Worm (Caenorhabditis elegans): ENCODE data around the gene F48F7.5.

The F48F7.5 gene

ce11 chrX:13929534-13929933 lies 45.9 kb upstream of the F48F7.5 start, which contains the start of gene meg-1:
TSS of gene meg-1 (minus strand) at chrX:13929634.
- TF ChIP-seq nhr-28 (tag; optimal IDR thresholded peaks at IDR 0.05) (no peak), skn-1 (tag; optimal IDR thresholded peaks at IDR 0.05) (no peak), rbr-2 (tag; optimal IDR thresholded peaks at IDR 0.05) (no peak), madf-9 (GFP tag; conservative IDR thresholded peaks at IDR 0.05) (no peak), ceh-20 (GFP tag; IDR thresholded peaks at IDR 0.05) (no peak), fkh-10 (GFP tag; optimal IDR thresholded peaks at IDR 0.05) (no peak), vab-7 (GFP tag; IDR thresholded peaks at IDR 0.05) (no peak), nhr-6 (tag; optimal IDR thresholded peaks at IDR 0.05) (no peak), R02D3.7 (tag; optimal IDR thresholded peaks at IDR 0.05) (no peak), ZK546.5 (tag; optimal IDR thresholded peaks at IDR 0.05) (no peak), aly-2 (tag; optimal IDR thresholded peaks at IDR 0.05) (no peak), php-3 (GFP tag; IDR thresholded peaks at IDR 0.05) (no peak), nhr-237 (tag; optimal IDR thresholded peaks at IDR 0.05) (no peak)

DNA sequence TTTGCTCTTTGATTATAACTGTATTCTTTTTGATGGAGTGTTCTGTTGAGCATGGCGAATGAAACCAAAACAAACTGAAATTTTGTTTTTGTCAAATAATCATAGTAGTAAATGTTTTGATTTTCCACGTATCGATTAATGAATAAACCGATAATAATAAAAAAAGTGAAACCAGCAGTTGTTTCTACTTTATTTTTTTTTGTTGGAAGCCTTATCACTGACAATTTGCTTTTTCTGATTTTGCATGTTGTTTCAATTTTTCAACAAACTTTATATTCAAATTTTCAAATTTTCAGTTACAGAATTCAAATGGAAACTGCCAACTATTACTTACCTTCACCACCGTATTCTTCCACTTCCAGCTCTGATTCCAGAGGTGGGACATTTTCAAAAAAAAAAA lies 40.9 kb upstream of the F48F7.5 start, which contains the start of gene elt-3:
TSS of gene elt-3 (plus strand) at position 301 of the 400 bp plus-strand sequence.
- no peak for TF ChIP-seq lin-29 (GFP tag; IDR thresholded peaks at IDR 0.05)
- no peak for TF ChIP-seq madf-5 (GFP tag; IDR thresholded peaks at IDR 0.05)
- no peak for TF ChIP-seq nhr-102 (tag; optimal IDR thresholded peaks at IDR 0.05)
- no peak for TF ChIP-seq dmd-8 (GFP tag; IDR thresholded peaks at IDR 0.05)
- no peak for TF ChIP-seq tag-97 (GFP tag; IDR thresholded peaks at IDR 0.05)
- TF ChIP-seq php-3 (GFP tag; IDR thresholded peaks at IDR 0.05), result no peak
- no peak for TF ChIP-seq egl-27 (tag; optimal IDR thresholded peaks at IDR 0.05)
- TF ChIP-seq T26A8.4 (GFP tag; IDR thresholded peaks at IDR 0.05), result no peak
- TF ChIP-seq ceh-82 (tag; optimal IDR thresholded peaks at IDR 0.05), result no peak
- no peak for TF ChIP-seq lin-15B (tag; optimal IDR thresholded peaks at IDR 0.05)
- no peak for TF ChIP-seq snpc-4 (tag; optimal IDR thresholded peaks at IDR 0.05)
- no peak for TF ChIP-seq ceh-44 (GFP tag; IDR thresholded peaks at IDR 0.05)
- TF ChIP-seq hmg-1.1 (GFP tag; IDR thresholded peaks at IDR 0.05), result no peak
- no peak for TF ChIP-seq F44E2.7 (GFP tag; IDR thresholded peaks at IDR 0.05)
- TF ChIP-seq dpl-1 (GFP tag; optimal IDR thresholded peaks at IDR 0.05), result no peak
- no peak for TF ChIP-seq ctbp-1 (GFP tag; IDR thresholded peaks at IDR 0.05)

ce11 chrX:13935615-13936014 lies 39.8 kb upstream of the F48F7.5 start:
- TF ChIP-seq set-16 (GFP tag; IDR thresholded peaks at IDR 0.05) (peak; percentile 83), ceh-44 (GFP tag; IDR thresholded peaks at IDR 0.05) (0 out of 2 replicates have a peak, but pooled peaks have one; percentile 9)

ce11 chrX:13936719-13937118 lies 38.7 kb upstream of the F48F7.5 start:
- TF ChIP-seq daf-19 (GFP tag; conservative IDR thresholded peaks at IDR 0.05) (no peak), ztf-7 (tag; optimal IDR thresholded peaks at IDR 0.05) (no peak), fos-1 (tag; optimal IDR thresholded peaks at IDR 0.05) (no peak), F37D6.2 (tag; optimal IDR thresholded peaks at IDR 0.05) (no peak), aly-2 (tag; optimal IDR thresholded peaks at IDR 0.05) (no peak), rbr-2 (tag; optimal IDR thresholded peaks at IDR 0.05) (no peak), mxl-3 (GFP tag; optimal IDR thresholded peaks at IDR 0.05) (peak; percentile 50), nhr-111 (GFP tag; optimal IDR thresholded peaks at IDR 0.05) (no peak), nhr-28 (tag; optimal IDR thresholded peaks at IDR 0.05) (peak; percentile 4), ceh-20 (GFP tag; IDR thresholded peaks at IDR 0.05) (no peak), lin-38 (GFP tag; IDR thresholded peaks at IDR 0.05) (no peak), T26A8.4 (GFP tag; IDR thresholded peaks at IDR 0.05) (no peak), pha-4 (GFP tag; IDR thresholded peaks at IDR 0.05) (no peak), pha-4 (tag; optimal IDR thresholded peaks at IDR 0.05) (no peak), T20F7.1 (GFP tag; optimal IDR thresholded peaks at IDR 0.05) (no peak), Y48G9A.11 (GFP tag; IDR thresholded peaks at IDR 0.05) (no peak), nhr-237 (tag; optimal IDR thresholded peaks at IDR 0.05) (no peak), tra-1 (GFP tag; IDR thresholded peaks at IDR 0.05) (no peak), hif-1 (tag; optimal IDR thresholded peaks at IDR 0.05) (no peak), egl-27 (tag; optimal IDR thresholded peaks at IDR 0.05) (no peak), skn-1 (tag; optimal IDR thresholded peaks at IDR 0.05) (no peak), hlh-11 (tag; optimal IDR thresholded peaks at IDR 0.05) (peak; percentile 23), dmd-6 (GFP tag; IDR thresholded peaks at IDR 0.05) (no peak), dmd-8 (GFP tag; IDR thresholded peaks at IDR 0.05) (no peak), set-16 (GFP tag; IDR thresholded peaks at IDR 0.05) (no peak), mep-1 (tag; optimal IDR thresholded peaks at IDR 0.05) (no peak), unc-62 (GFP tag; optimal IDR thresholded peaks at IDR 0.05 in 1 of 2) (peak in 1 of 2 experiments; percentile 79), unc-62 (tag; optimal IDR thresholded peaks at IDR 0.05) (no peak)
